Fruit fly (Drosophila melanogaster) whole organism, embryonic: Measurements from ENCODE around the gene Usp1.
A peak's percentile ranks its signal among the peaks of the same experiment; 100 is the strongest.

Source experiments
- ATbp ChIP-seq: fragments of 200-800 bp; sonication (Bioruptor generic); optimal IDR thresholded peaks from 2 replicates; lab custom pipeline; 2017; ENCODE audit warnings: missing biosample characterization, mild to moderate bottlenecking, missing genetic modification characterization, missing genetic modification reagents
- Bgb ChIP-seq: fragments of 200-800 bp; sonication (Bioruptor generic); IDR thresholded peaks from 2 replicates; pipeline ENCODE4 v1.3.6; 2022; ENCODE audit warnings: missing biosample characterization, missing genetic modification characterization; ENCODE audit not compliant: partially characterized antibody
- CG10274 ChIP-seq: fragments of 200-800 bp; sonication (Bioruptor generic); optimal IDR thresholded peaks from 3 replicates; lab custom pipeline; 2017; ENCODE audit warnings: missing biosample characterization, mild to moderate bottlenecking, missing genetic modification characterization
- CG10959 ChIP-seq: fragments of 200-800 bp; sonication (Bioruptor generic); IDR thresholded peaks from 2 replicates; pipeline ENCODE4 v1.3.6; 2022; ENCODE audit warnings: missing biosample characterization, missing genetic modification characterization
- CG10979 ChIP-seq: fragments of 200-800 bp; sonication (Bioruptor generic); optimal IDR thresholded peaks from 2 replicates; lab custom pipeline; 2018; ENCODE audit warnings: missing biosample characterization, mild to moderate bottlenecking, missing genetic modification characterization, moderate library complexity
- CG11398 ChIP-seq: fragments of 200-800 bp; sonication (Bioruptor generic); optimal IDR thresholded peaks from 2 replicates; lab custom pipeline; 2016; ENCODE audit warnings: missing biosample characterization, missing genetic modification characterization
- CG12219 ChIP-seq: fragments of 200-800 bp; sonication (Bioruptor generic); optimal IDR thresholded peaks from 3 replicates; lab custom pipeline; 2018; ENCODE audit warnings: missing biosample characterization, mild to moderate bottlenecking, missing genetic modification characterization
- CG12659 ChIP-seq: fragments of 200-800 bp; sonication (Bioruptor generic); optimal IDR thresholded peaks from 3 replicates; lab custom pipeline; 2017; ENCODE audit warnings: mild to moderate bottlenecking, missing biosample characterization, missing genetic modification reagents, missing genetic modification characterization
- CG14710 ChIP-seq: fragments of 200-800 bp; sonication (Bioruptor generic); optimal IDR thresholded peaks from 3 replicates; lab custom pipeline; 2019; ENCODE audit warnings: missing biosample characterization, mild to moderate bottlenecking, missing genetic modification characterization, moderate library complexity
- CG17328 ChIP-seq: fragments of 200-800 bp; sonication (Bioruptor generic); IDR thresholded peaks from 2 replicates; pipeline ENCODE4 v1.3.6; 2022; ENCODE audit warnings: missing biosample characterization, missing genetic modification characterization
- CG17385 ChIP-seq: fragments of 200-800 bp; sonication (Bioruptor generic); optimal IDR thresholded peaks from 3 replicates; lab custom pipeline; 2018; ENCODE audit warnings: missing biosample characterization, mild to moderate bottlenecking, missing genetic modification characterization
- CG18011 ChIP-seq: fragments of 200-800 bp; sonication (Bioruptor generic); optimal IDR thresholded peaks from 2 replicates; lab custom pipeline; 2017; ENCODE audit warnings: missing biosample characterization, missing genetic modification characterization, mild to moderate bottlenecking, moderate library complexity, missing genotype
- CG2875 ChIP-seq: fragments of 200-800 bp; sonication (Bioruptor generic); optimal IDR thresholded peaks from 2 replicates; lab custom pipeline; 2017; ENCODE audit warnings: missing biosample characterization, mild to moderate bottlenecking, missing genetic modification characterization, missing genetic modification reagents
- CG31388 ChIP-seq: fragments of 200-800 bp; sonication (Bioruptor generic); optimal IDR thresholded peaks from 2 replicates; lab custom pipeline; 2016; ENCODE audit warnings: missing biosample characterization, missing genetic modification characterization
- CG32532 ChIP-seq: fragments of 200-800 bp; sonication (Bioruptor generic); IDR thresholded peaks from 2 replicates; pipeline ENCODE4 v1.3.6; 2022; ENCODE audit warnings: missing biosample characterization, missing genetic modification characterization
- CG34422 ChIP-seq: fragments of 200-800 bp; sonication (Bioruptor generic); IDR thresholded peaks from 3 replicates; pipeline ENCODE4 v1.3.6; 2022; ENCODE audit warnings: missing biosample characterization, missing genetic modification characterization
- CG4328 ChIP-seq: fragments of 200-800 bp; sonication (Bioruptor generic); optimal IDR thresholded peaks from 3 replicates; lab custom pipeline; 2017; ENCODE audit warnings: missing biosample characterization, missing genetic modification reagents, missing genetic modification characterization
- CG4707 ChIP-seq: fragments of 200-800 bp; sonication (Bioruptor generic); optimal IDR thresholded peaks from 2 replicates; lab custom pipeline; 2018; ENCODE audit warnings: missing biosample characterization, mild to moderate bottlenecking, missing genetic modification characterization, moderate library complexity
- CG6791 ChIP-seq: fragments of 200-800 bp; sonication (Bioruptor generic); IDR thresholded peaks from 3 replicates; pipeline ENCODE4 v1.3.6; 2022; ENCODE audit warnings: missing biosample characterization, missing genetic modification characterization; ENCODE audit not compliant: partially characterized antibody
- CG9817 ChIP-seq: fragments of 200-800 bp; sonication (Bioruptor generic); optimal IDR thresholded peaks from 2 replicates; lab custom pipeline; 2018; ENCODE audit warnings: missing biosample characterization, mild to moderate bottlenecking, missing genetic modification characterization, moderate library complexity
- Dfd ChIP-seq, 2 experiments: fragments of >200 bp; optimal IDR thresholded peaks; 2 replicates each; lab custom pipeline; 2017; ENCODE audit warnings: missing biosample characterization in 2 of 2, missing genetic modification characterization in 2 of 2
- Dip2 ChIP-seq: fragments of 200-800 bp; sonication (Bioruptor generic); IDR thresholded peaks from 2 replicates; pipeline ENCODE4 v1.3.6; 2022; ENCODE audit warnings: missing biosample characterization, missing genetic modification characterization
- Ets65A ChIP-seq: fragments of 200-800 bp; sonication (Bioruptor generic); peaks from one replicate; lab custom pipeline; 2016; ENCODE audit warnings: missing biosample characterization, missing genetic modification characterization
- HLHmδ ChIP-seq: fragments of 200-800 bp; sonication (Bioruptor generic); optimal IDR thresholded peaks from 2 replicates; lab custom pipeline; 2018; ENCODE audit warnings: missing biosample characterization, mild to moderate bottlenecking, missing genetic modification characterization, moderate library complexity
- Hand ChIP-seq: fragments of 200-800 bp; sonication (Bioruptor generic); optimal IDR thresholded peaks from 2 replicates; lab custom pipeline; 2017; ENCODE audit warnings: mild to moderate bottlenecking, missing biosample characterization, missing genetic modification reagents, missing genetic modification characterization
- HmgD ChIP-seq: fragments of 200-800 bp; sonication (Bioruptor generic); optimal IDR thresholded peaks from 3 replicates; lab custom pipeline; 2016; ENCODE audit warnings: missing biosample characterization, missing genetic modification characterization
- Hr78 ChIP-seq, 2 experiments: fragments of 200-800 bp in 1 of 2; fragments of >200 bp in 1 of 2; sonication (Bioruptor generic) in 1 of 2; optimal IDR thresholded peaks; 2 replicates each; lab custom pipeline; 2017 to 2019; ENCODE audit warnings: missing biosample characterization in 2 of 2, missing genetic modification characterization in 2 of 2, mild to moderate bottlenecking in 1 of 2, moderate library complexity in 1 of 2
- Hsf ChIP-seq: fragments of 200-800 bp; sonication (Bioruptor generic); optimal IDR thresholded peaks from 3 replicates; lab custom pipeline; 2016; ENCODE audit warnings: missing biosample characterization, missing genetic modification characterization
- Mad ChIP-seq: fragments of 200-800 bp; sonication (Bioruptor generic); optimal IDR thresholded peaks from 2 replicates; lab custom pipeline; 2016; ENCODE audit warnings: missing biosample characterization, missing genetic modification characterization
- Oli ChIP-seq: fragments of 200-800 bp; sonication (Bioruptor generic); optimal IDR thresholded peaks from 2 replicates; lab custom pipeline; 2018; ENCODE audit warnings: missing biosample characterization, mild to moderate bottlenecking, missing genetic modification characterization, moderate library complexity
- Rx ChIP-seq: fragments of 200-800 bp; sonication (Bioruptor generic); IDR thresholded peaks from 2 replicates; pipeline ENCODE4 v1.3.6; 2022; ENCODE audit warnings: missing biosample characterization, missing genetic modification characterization
- Stat92E ChIP-seq, 3 experiments: fragments of >200 bp in 2 of 3; fragments of 200-800 bp in 1 of 3; sonication (Bioruptor generic) in 1 of 3; optimal IDR thresholded peaks; 2 replicates each; lab custom pipeline; 2017 to 2019; ENCODE audit warnings: missing biosample characterization in 3 of 3, missing genetic modification characterization in 3 of 3, mild to moderate bottlenecking in 1 of 3, moderate library complexity in 1 of 3
- ap ChIP-seq: fragments of 200-800 bp; sonication (Bioruptor generic); IDR thresholded peaks from 2 replicates; pipeline ENCODE4 v1.3.6; 2022; ENCODE audit warnings: missing biosample characterization, missing genetic modification characterization
- btn ChIP-seq: fragments of 200-800 bp; sonication (Bioruptor generic); optimal IDR thresholded peaks from 2 replicates; lab custom pipeline; 2016; ENCODE audit warnings: missing biosample characterization, missing genetic modification characterization
- crc ChIP-seq: fragments of 200-800 bp; sonication (Bioruptor generic); optimal IDR thresholded peaks from 2 replicates; lab custom pipeline; 2016; ENCODE audit warnings: missing biosample characterization, missing genetic modification characterization
- croc ChIP-seq: fragments of 200-800 bp; sonication (Bioruptor generic); conservative IDR thresholded peaks from 3 replicates; pipeline ENCODE4 v1.3.6; 2022; ENCODE audit warnings: missing biosample characterization, missing genetic modification characterization
- dm ChIP-seq: fragments of 200-800 bp; sonication (Bioruptor generic); optimal IDR thresholded peaks from 3 replicates; lab custom pipeline; 2016; ENCODE audit warnings: missing biosample characterization, missing genetic modification characterization
- dmrt99B ChIP-seq: fragments of 200-800 bp; sonication (Bioruptor generic); optimal IDR thresholded peaks from 2 replicates; lab custom pipeline; 2018; ENCODE audit warnings: missing biosample characterization, mild to moderate bottlenecking, missing genetic modification characterization, moderate library complexity
- gsb ChIP-seq: fragments of 200-800 bp; sonication (Bioruptor generic); IDR thresholded peaks from 2 replicates; pipeline ENCODE4 v1.3.6; 2022; ENCODE audit warnings: missing biosample characterization, missing genetic modification characterization
- h ChIP-seq: fragments of >200 bp; optimal IDR thresholded peaks from 2 replicates; lab custom pipeline; 2017
- kni ChIP-seq: fragments of 200-800 bp; sonication (Bioruptor generic); optimal IDR thresholded peaks from 3 replicates; lab custom pipeline; 2017; ENCODE audit warnings: mild to moderate bottlenecking, missing biosample characterization, missing genetic modification reagents, missing genetic modification characterization
- lab ChIP-seq: fragments of 200-800 bp; sonication (Bioruptor generic); optimal IDR thresholded peaks from 3 replicates; lab custom pipeline; 2017; ENCODE audit warnings: missing biosample characterization, missing genetic modification characterization, mild to moderate bottlenecking, moderate library complexity, missing genetic modification reagents
- nerfin-2 ChIP-seq: fragments of 200-800 bp; sonication (Bioruptor generic); IDR thresholded peaks from 2 replicates; pipeline ENCODE4 v1.3.6; 2022; ENCODE audit warnings: missing biosample characterization, missing genetic modification characterization; ENCODE audit not compliant: partially characterized antibody
- psq ChIP-seq: fragments of 200-800 bp; sonication (Bioruptor generic); optimal IDR thresholded peaks from 2 replicates; lab custom pipeline; 2017; ENCODE audit warnings: missing biosample characterization, missing genetic modification characterization
- ro ChIP-seq: fragments of 200-800 bp; sonication (Bioruptor generic); IDR thresholded peaks from 2 replicates; pipeline ENCODE4 v1.3.6; 2022; ENCODE audit warnings: missing biosample characterization, missing genetic modification characterization
- seq ChIP-seq: fragments of 200-800 bp; sonication (Bioruptor generic); IDR thresholded peaks from 2 replicates; pipeline ENCODE4 v1.3.6; 2022; ENCODE audit warnings: missing biosample characterization, missing genetic modification characterization
- shn ChIP-seq: fragments of 200-800 bp; sonication (Bioruptor generic); optimal IDR thresholded peaks from 3 replicates; lab custom pipeline; 2016; ENCODE audit warnings: missing biosample characterization, missing genetic modification characterization
- sqz ChIP-seq: fragments of 200-800 bp; sonication (Bioruptor generic); optimal IDR thresholded peaks from 3 replicates; lab custom pipeline; 2018; ENCODE audit warnings: missing biosample characterization, mild to moderate bottlenecking, missing genetic modification characterization
- ttk ChIP-seq: fragments of 200-800 bp; sonication (Bioruptor generic); IDR thresholded peaks from 2 replicates; pipeline ENCODE4 v2.1.2; 2022; ENCODE audit warnings: missing biosample characterization, missing genetic modification characterization
- zfh2 ChIP-seq: fragments of 200-800 bp; sonication (Bioruptor generic); optimal IDR thresholded peaks from 2 replicates; lab custom pipeline; 2016; ENCODE audit warnings: missing biosample characterization, missing genetic modification characterization

The Usp1 gene

DNA sequence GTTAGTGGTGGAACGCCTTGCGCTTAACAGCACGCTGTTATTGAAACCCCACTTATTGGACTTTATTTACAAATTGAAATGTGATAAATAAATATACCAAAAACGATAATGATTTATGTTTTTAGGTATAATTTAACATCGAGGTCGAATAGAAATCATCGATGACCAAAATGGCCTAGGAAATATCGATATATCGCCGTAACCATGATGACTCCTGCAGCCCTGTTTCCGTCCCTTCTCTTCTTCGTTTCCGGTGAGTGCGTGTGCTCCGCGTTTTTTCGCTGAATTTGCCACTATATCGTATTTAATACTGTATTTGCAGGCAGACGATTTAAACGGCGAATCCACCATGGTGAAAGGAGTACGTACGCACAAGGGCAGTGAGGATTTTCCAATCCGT lies 9.0 kb upstream of the Usp1 start, which contains the start of gene eEF1gamma (continued):
- TF ChIP-seq zfh2: peak; percentile 87
- TF ChIP-seq psq (GFP tag; lab: Kevin White, UChicago): peak; percentile 77
- peak; percentile 95 for TF ChIP-seq CG2875 (GFP tag; lab: Kevin White, UChicago)
- TF ChIP-seq HmgD (GFP tag; lab: Kevin White, UChicago): peak; percentile 90
- peak; percentile 98 for TF ChIP-seq lab (GFP tag; lab: Kevin White, UChicago)
- peak; percentile 94 for TF ChIP-seq Bgb (GFP tag; lab: Robert Waterston, UW)
- peak; percentile 97 for TF ChIP-seq CG17328 (GFP tag; lab: Robert Waterston, UW)
- TF ChIP-seq Ets65A: peak; percentile 99
- TF ChIP-seq CG10274 (GFP tag; lab: Kevin White, UChicago): peak; percentile 92
- TF ChIP-seq CG4328 (GFP tag; lab: Kevin White, UChicago): peak; percentile 97
- peak; percentile 88 for TF ChIP-seq CG10979
- TF ChIP-seq h (lab: Kevin White, UChicago): no peak
- TF ChIP-seq CG4707 (GFP tag; lab: Kevin White, UChicago): peak; percentile 93
- TF ChIP-seq nerfin-2 (GFP tag; lab: Robert Waterston, UW): peak; percentile 96
- peak; percentile 88 for TF ChIP-seq CG18011
- TF ChIP-seq seq (GFP tag; lab: Robert Waterston, UW): peak; percentile 92
- TF ChIP-seq Hsf (GFP tag; lab: Kevin White, UChicago): peak; percentile 94
- peak; percentile 98 for TF ChIP-seq CG12659 (GFP tag; lab: Kevin White, UChicago)
- TF ChIP-seq crc (GFP tag; lab: Kevin White, UChicago): peak; percentile 94
- TF ChIP-seq gsb (GFP tag; lab: Robert Waterston, UW): peak; percentile 94
- TF ChIP-seq CG12219 (GFP tag; lab: Kevin White, UChicago): peak; percentile 94
- peak; percentile 95 for TF ChIP-seq CG14710 (tag; lab: Kevin White, UChicago)
- peak in 1 of 3 experiments; percentile 71 for TF ChIP-seq Stat92E (GFP tag; optimal IDR thresholded peaks at IDR 0.05; lab: Kevin White, UChicago)
- TF ChIP-seq shn (GFP tag; lab: Kevin White, UChicago): peak; percentile 92
- TF ChIP-seq CG9817 (tag; lab: Kevin White, UChicago): peak; percentile 92
- peak; percentile 94 for TF ChIP-seq Rx (GFP tag; lab: Robert Waterston, UW)
- TF ChIP-seq HLHmδ (GFP tag; lab: Kevin White, UChicago): peak; percentile 99
- TF ChIP-seq Dip2 (GFP tag; lab: Robert Waterston, UW): no peak
- peak in 1 of 2 experiments; percentile 61 for TF ChIP-seq Hr78 (GFP tag; optimal IDR thresholded peaks at IDR 0.05; lab: Kevin White, UChicago)
- peak; percentile 97 for TF ChIP-seq sqz (GFP tag; lab: Kevin White, UChicago)
- peak; percentile 89 for TF ChIP-seq dmrt99B (tag; lab: Kevin White, UChicago)
- peak; percentile 94 for TF ChIP-seq ap (GFP tag; lab: Robert Waterston, UW)
- peak; percentile 98 for TF ChIP-seq dm
- TF ChIP-seq Mad (GFP tag; lab: Kevin White, UChicago): peak; percentile 96
- TF ChIP-seq CG32532 (GFP tag; lab: Robert Waterston, UW): peak; percentile 97
- TF ChIP-seq ro (GFP tag; lab: Robert Waterston, UW): peak; percentile 83
- peak; percentile 90 for TF ChIP-seq Oli (tag; lab: Kevin White, UChicago)
- peak; percentile 93 for TF ChIP-seq ttk (GFP tag; lab: Robert Waterston, UW)
- TF ChIP-seq CG31388 (GFP tag; lab: Kevin White, UChicago): peak; percentile 60
- no peak for TF ChIP-seq Dfd (GFP tag; optimal IDR thresholded peaks at IDR 0.05; lab: Kevin White, UChicago)
- TF ChIP-seq ATbp: peak; percentile 96
- TF ChIP-seq CG10959 (GFP tag; lab: Robert Waterston, UW): peak; percentile 92
- peak; percentile 95 for TF ChIP-seq CG34422 (GFP tag; lab: Robert Waterston, UW)
- peak; percentile 95 for TF ChIP-seq btn (GFP tag; lab: Kevin White, UChicago)
- TF ChIP-seq CG17385 (GFP tag; lab: Kevin White, UChicago): peak; percentile 96
- TF ChIP-seq CG6791: peak; percentile 96
- TF ChIP-seq kni (GFP tag; lab: Kevin White, UChicago): peak; percentile 98
- peak; percentile 88 for TF ChIP-seq Hand (GFP tag; lab: Kevin White, UChicago)
- peak; percentile 85 for TF ChIP-seq croc
- TF ChIP-seq CG11398: peak; percentile 97
